Fruit fly (Drosophila melanogaster) whole organism, adult: Measurements from ENCODE around the gene Pfdn1.

ENCODE experiments used
- CG11617 ChIP-seq: fragments of 200-800 bp; sonication (Bioruptor generic); optimal IDR thresholded peaks from 2 replicates; lab custom pipeline; 2017; ENCODE audit warnings: mild to moderate bottlenecking, missing biosample characterization, missing genetic modification reagents, missing genetic modification characterization
- CG12768 ChIP-seq: fragments of 200-800 bp; sonication (Bioruptor generic); optimal IDR thresholded peaks from 2 replicates; lab custom pipeline; 2017; ENCODE audit warnings: missing biosample characterization, missing genetic modification characterization, mild to moderate bottlenecking, moderate library complexity, missing genetic modification reagents
- CG14711 ChIP-seq: fragments of 200-800 bp; sonication (Bioruptor generic); optimal IDR thresholded peaks from 2 replicates; lab custom pipeline; 2018; ENCODE audit warnings: missing biosample characterization, mild to moderate bottlenecking, missing genetic modification characterization, moderate library complexity
- CG1620 ChIP-seq: fragments of 200-800 bp; sonication (Bioruptor generic); optimal IDR thresholded peaks from 2 replicates; lab custom pipeline; 2016; ENCODE audit warnings: missing biosample characterization, missing genetic modification characterization
- CG33017 ChIP-seq: fragments of 200-800 bp; sonication (Bioruptor generic); optimal IDR thresholded peaks from 2 replicates; lab custom pipeline; 2018; ENCODE audit warnings: missing biosample characterization, mild to moderate bottlenecking, missing genetic modification characterization, moderate library complexity
- CG5204 ChIP-seq: fragments of 200-800 bp; sonication (Bioruptor generic); optimal IDR thresholded peaks from 2 replicates; lab custom pipeline; 2016; ENCODE audit warnings: missing biosample characterization, missing genetic modification characterization
- CG7045 ChIP-seq: fragments of 200-800 bp; sonication (Bioruptor generic); optimal IDR thresholded peaks from 2 replicates; lab custom pipeline; 2017; ENCODE audit warnings: missing biosample characterization, mild to moderate bottlenecking, missing genetic modification characterization
- CG7101 ChIP-seq: fragments of 200-800 bp; sonication (Bioruptor generic); optimal IDR thresholded peaks from 2 replicates; lab custom pipeline; 2018; ENCODE audit warnings: missing biosample characterization, mild to moderate bottlenecking, missing genetic modification characterization, moderate library complexity
- Clk ChIP-seq: fragments of 200-800 bp; sonication (Bioruptor generic); optimal IDR thresholded peaks from 2 replicates; lab custom pipeline; 2017; ENCODE audit warnings: missing biosample characterization, missing genetic modification characterization
- Crg-1 ChIP-seq: fragments of 200-800 bp; sonication (Bioruptor generic); optimal IDR thresholded peaks from 2 replicates; lab custom pipeline; 2016; ENCODE audit warnings: missing biosample characterization, missing genetic modification characterization
- Hr96 ChIP-seq: fragments of 200-800 bp; sonication (Bioruptor generic); optimal IDR thresholded peaks from 2 replicates; lab custom pipeline; 2016; ENCODE audit warnings: missing biosample characterization, missing genetic modification characterization
- Mnt ChIP-seq: fragments of 200-800 bp; sonication (Bioruptor generic); optimal IDR thresholded peaks from 2 replicates; lab custom pipeline; 2016; ENCODE audit warnings: missing biosample characterization, mild to moderate bottlenecking, missing genetic modification characterization
- bab1 ChIP-seq: fragments of 200-800 bp; sonication (Bioruptor generic); optimal IDR thresholded peaks from 3 replicates; lab custom pipeline; 2019; ENCODE audit warnings: missing biosample characterization, mild to moderate bottlenecking, missing genetic modification characterization, moderate library complexity
- cic ChIP-seq: fragments of 200-800 bp; sonication (Bioruptor generic); optimal IDR thresholded peaks from 2 replicates; lab custom pipeline; 2017; ENCODE audit warnings: missing biosample characterization, mild to moderate bottlenecking, missing genetic modification characterization, moderate library complexity
- cnc ChIP-seq, 2 experiments: fragments of >200 bp; optimal IDR thresholded peaks; 2 replicates each; lab custom pipeline; 2017
- kay ChIP-seq: fragments of 200-800 bp; sonication (Bioruptor generic); peaks from one replicate; lab custom pipeline; 2016; ENCODE audit warnings: missing biosample characterization, missing genetic modification characterization, borderline replicate concordance
- ovo ChIP-seq: fragments of 200-800 bp; sonication (Bioruptor generic); optimal IDR thresholded peaks from 2 replicates; lab custom pipeline; 2016; ENCODE audit warnings: missing biosample characterization, missing genetic modification characterization
- pad ChIP-seq: fragments of 200-800 bp; sonication (Bioruptor generic); optimal IDR thresholded peaks from 3 replicates; lab custom pipeline; 2017; ENCODE audit warnings: missing biosample characterization, missing genetic modification characterization, mild to moderate bottlenecking, moderate library complexity, missing genetic modification reagents
- tj ChIP-seq: fragments of 200-800 bp; sonication (Bioruptor generic); optimal IDR thresholded peaks from 3 replicates; lab custom pipeline; 2017; ENCODE audit warnings: missing biosample characterization, mild to moderate bottlenecking, missing genetic modification characterization, moderate library complexity
- toe ChIP-seq: fragments of 200-800 bp; sonication (Bioruptor generic); optimal IDR thresholded peaks from 2 replicates; lab custom pipeline; 2016; ENCODE audit warnings: missing biosample characterization, missing genetic modification characterization

Gene Pfdn1

DNA sequence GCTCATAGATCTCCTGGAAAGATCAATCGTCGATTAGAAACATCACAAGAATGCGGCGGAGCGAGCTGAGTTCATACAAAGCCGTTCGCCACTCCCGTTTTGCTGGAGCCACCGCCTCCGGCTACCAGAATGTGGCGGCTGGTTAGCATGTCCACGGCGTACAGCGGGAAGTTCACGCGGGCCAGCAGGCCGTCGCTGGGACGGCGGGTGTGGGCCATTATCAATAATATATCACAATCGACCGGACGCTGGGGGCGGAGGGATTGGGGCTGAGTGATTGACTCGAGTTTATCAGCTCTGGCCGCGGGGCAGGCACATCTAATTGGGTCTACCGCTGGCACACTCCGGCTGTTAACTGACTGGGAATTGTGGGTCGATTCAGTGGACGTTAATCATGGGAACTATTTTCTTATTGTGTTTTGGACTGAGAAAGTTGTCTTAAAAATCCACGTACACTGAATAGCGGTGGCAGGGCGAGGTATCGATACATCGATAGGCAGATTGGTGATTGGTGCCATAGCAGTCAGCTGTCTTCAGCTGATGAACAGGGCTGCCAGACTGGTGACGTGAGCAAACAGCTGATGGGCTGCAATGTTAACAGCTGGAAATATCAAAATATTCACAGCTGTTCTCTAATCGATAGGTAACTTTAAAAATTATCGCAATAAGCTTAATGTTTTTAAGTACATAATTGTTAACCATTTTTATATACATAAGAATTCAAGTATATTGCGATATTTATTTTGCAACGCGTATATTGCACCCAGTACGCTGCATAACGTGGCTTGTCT, 29.8 kb downstream of the Pfdn1 start, which contains the start of gene CG9175:
TSS of gene CG9175 (minus strand) at position 488 of the 791 bp plus-strand sequence.
- TF ChIP-seq Hr96 (no peak), Crg-1 (no peak), CG12768 (GFP tag; lab: Kevin White, UChicago) (no peak), CG11617 (GFP tag; lab: Kevin White, UChicago) (peak; percentile 36), ovo (peak; percentile 29), pad (GFP tag; lab: Kevin White, UChicago) (no peak), CG1620 (peak; percentile 52), CG7045 (GFP tag; lab: Kevin White, UChicago) (no peak), CG5204 (GFP tag; lab: Kevin White, UChicago) (no peak), toe (GFP tag; lab: Kevin White, UChicago) (no peak), CG33017 (tag; lab: Kevin White, UChicago) (peak; percentile 48), Clk (GFP tag; lab: Kevin White, UChicago) (no peak), cnc (optimal IDR thresholded peaks at IDR 0.05; lab: Kevin White, UChicago) (no peak), CG7101 (tag; lab: Kevin White, UChicago) (peak; percentile 10), CG14711 (tag; lab: Kevin White, UChicago) (no peak), tj (GFP tag; lab: Kevin White, UChicago) (no peak), cic (GFP tag; lab: Kevin White, UChicago) (peak; percentile 73), bab1 (GFP tag; lab: Kevin White, UChicago) (peak; percentile 87), Mnt (GFP tag; lab: Kevin White, UChicago) (peak; percentile 65), kay (GFP tag; lab: Kevin White, UChicago) (no peak)

DNA sequence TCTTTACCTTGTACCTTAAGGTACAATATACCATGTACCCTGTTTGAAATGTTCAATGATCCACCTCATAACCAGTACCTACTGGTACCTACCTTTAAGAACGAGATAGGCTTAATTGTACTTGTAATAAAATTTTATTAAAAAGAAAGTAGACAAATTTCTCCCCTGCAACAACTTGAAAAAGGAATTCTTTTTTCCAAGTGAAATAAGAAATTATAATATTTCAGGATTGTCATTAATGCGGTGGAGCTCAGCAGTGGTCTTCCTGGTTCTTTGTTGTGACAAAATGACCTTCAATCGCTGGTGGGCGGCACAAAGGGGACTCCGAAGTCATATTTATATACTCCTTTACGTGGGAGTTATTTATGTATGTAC, 30.4 kb downstream of the Pfdn1 start:
- TF ChIP-seq tj (GFP tag; lab: Kevin White, UChicago): no peak
- TF ChIP-seq CG7045 (GFP tag; lab: Kevin White, UChicago): no peak
- peak; percentile 81 for TF ChIP-seq kay (GFP tag; lab: Kevin White, UChicago)
- TF ChIP-seq ovo: no peak
- no peak for TF ChIP-seq CG1620
- TF ChIP-seq cnc (optimal IDR thresholded peaks at IDR 0.05; lab: Kevin White, UChicago): no peak
- no peak for TF ChIP-seq CG33017 (tag; lab: Kevin White, UChicago)
- no peak for TF ChIP-seq toe (GFP tag; lab: Kevin White, UChicago)
- TF ChIP-seq Mnt (GFP tag; lab: Kevin White, UChicago): no peak

DNA sequence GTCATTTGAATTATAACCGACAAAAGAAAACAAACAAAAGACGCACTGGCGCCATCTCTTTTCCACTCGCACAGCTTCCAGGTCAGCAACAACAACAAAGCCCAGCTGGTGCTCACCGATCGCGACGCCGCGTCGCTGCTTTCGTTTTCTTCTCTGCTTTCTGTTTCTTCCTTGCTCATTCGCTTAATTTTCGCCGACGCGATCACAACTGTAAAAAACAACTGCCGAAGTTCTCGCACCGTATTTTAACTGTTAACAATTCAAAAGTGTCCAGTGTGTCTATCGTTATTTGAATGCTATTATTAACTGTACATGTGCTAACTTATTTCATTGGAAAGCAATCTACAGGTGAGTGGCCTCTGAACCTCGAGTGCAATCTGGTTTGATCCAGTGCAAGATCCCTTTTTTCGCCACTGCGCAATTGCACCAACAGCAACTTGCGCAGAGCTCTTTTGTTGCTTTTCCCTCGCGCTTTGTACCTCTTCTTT, 31.4 kb downstream of the Pfdn1 start, which contains the start of gene stai:
TSS of gene stai (plus strand) at position 176 of the 488 bp plus-strand sequence.
- TF ChIP-seq Mnt (GFP tag; lab: Kevin White, UChicago) (no peak), CG7045 (GFP tag; lab: Kevin White, UChicago) (no peak), ovo (peak; percentile 51), bab1 (GFP tag; lab: Kevin White, UChicago) (peak; percentile 26), tj (GFP tag; lab: Kevin White, UChicago) (peak; percentile 84)

DNA sequence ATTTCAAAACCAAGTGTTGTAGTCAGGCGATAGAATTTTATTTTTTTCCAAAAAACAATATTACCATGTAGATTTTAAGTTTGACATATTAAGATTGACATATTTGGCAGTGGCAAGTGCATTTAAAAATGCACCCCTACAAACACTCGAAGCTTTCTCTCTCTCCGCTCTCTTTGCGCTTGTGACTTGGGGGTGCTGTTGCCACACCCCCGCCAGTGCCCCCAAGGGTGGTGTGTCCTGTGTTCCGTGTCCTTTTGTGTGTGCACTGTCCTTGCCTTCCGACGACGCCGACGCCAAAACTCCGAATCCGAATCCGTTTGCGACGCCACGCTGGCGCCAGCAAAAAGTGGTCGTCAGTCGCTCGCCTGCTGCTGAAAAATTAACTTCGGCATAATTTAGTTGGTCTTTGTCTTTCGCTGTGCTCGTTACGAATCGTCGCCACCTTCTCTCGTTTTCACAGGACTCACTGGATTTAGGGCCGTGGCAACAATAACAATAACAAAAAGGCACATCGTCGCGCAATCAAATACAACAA, 40.5 kb downstream of the Pfdn1 start:
- TF ChIP-seq CG14711 (tag; lab: Kevin White, UChicago): no peak
- TF ChIP-seq cnc (optimal IDR thresholded peaks at IDR 0.05; lab: Kevin White, UChicago): no peak
- no peak for TF ChIP-seq pad (GFP tag; lab: Kevin White, UChicago)

DNA sequence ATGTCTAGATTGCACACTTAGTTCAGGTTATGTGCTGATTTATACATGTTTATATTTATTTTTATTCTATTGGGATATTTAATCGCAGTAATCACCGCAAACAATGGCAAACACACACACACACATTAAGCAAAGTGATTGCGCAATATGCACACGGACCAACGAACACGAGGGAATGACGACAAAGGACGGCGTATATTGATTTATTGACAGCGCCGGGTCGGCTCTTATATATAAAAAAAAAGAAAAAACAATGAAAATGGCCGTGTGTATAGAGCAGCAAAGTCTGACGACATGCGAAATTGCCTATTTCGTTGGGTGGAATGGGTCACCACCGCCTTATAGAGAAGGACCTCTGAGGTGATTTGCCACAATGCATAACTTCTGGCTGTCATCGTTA, 41.9 kb downstream of the Pfdn1 start:
- TF ChIP-seq Mnt (GFP tag; lab: Kevin White, UChicago) (no peak), kay (GFP tag; lab: Kevin White, UChicago) (peak; percentile 66), toe (GFP tag; lab: Kevin White, UChicago) (no peak), CG14711 (tag; lab: Kevin White, UChicago) (no peak)

DNA sequence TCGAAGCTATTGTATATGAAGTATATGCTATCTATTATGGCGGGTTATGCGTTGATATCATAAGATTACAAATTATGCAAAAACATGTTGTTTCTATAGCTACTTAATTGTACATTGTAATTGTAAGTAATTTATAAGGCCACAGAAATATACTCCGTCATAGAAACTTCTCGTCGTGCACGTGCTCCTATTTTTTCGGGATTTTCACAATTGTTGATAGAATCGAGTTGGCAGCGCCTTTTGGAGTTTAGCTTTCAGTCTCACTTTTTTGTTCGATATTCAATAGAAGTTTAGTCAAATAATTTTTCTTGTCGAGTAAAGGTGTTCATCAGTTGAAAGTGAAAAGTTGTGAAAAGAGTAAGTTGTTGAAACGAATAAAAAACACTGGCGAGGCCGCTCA, 49.3 kb downstream of the Pfdn1 start, which contains the start of gene CG31642:
TSS of gene CG31642 (plus strand) at position 301 of the 400 bp plus-strand sequence.
- TF ChIP-seq cnc (optimal IDR thresholded peaks at IDR 0.05; lab: Kevin White, UChicago) (no peak), Clk (GFP tag; lab: Kevin White, UChicago) (no peak), Mnt (GFP tag; lab: Kevin White, UChicago) (no peak), pad (GFP tag; lab: Kevin White, UChicago) (no peak), Crg-1 (no peak), CG11617 (GFP tag; lab: Kevin White, UChicago) (no peak), bab1 (GFP tag; lab: Kevin White, UChicago) (no peak), tj (GFP tag; lab: Kevin White, UChicago) (no peak), CG14711 (tag; lab: Kevin White, UChicago) (no peak), CG7045 (GFP tag; lab: Kevin White, UChicago) (no peak), CG1620 (no peak), cic (GFP tag; lab: Kevin White, UChicago) (no peak), CG7101 (tag; lab: Kevin White, UChicago) (no peak), CG5204 (GFP tag; lab: Kevin White, UChicago) (no peak), Hr96 (no peak), CG12768 (GFP tag; lab: Kevin White, UChicago) (no peak)
